Worm (Caenorhabditis elegans): ENCODE results near the gene nhr-131.

ce11 chrV:474516-474915 lies 19.7 kb upstream of the nhr-131 start, which contains the start of gene nhr-99:
- no peak for TF ChIP-seq lag-1 (GFP tag; IDR thresholded peaks at IDR 0.05)
- TF ChIP-seq egl-18 (GFP tag; IDR thresholded peaks at IDR 0.05): no peak
- no peak for TF ChIP-seq rcor-1 (GFP tag; IDR thresholded peaks at IDR 0.05)
- TF ChIP-seq snpc-4 (GFP tag; optimal IDR thresholded peaks at IDR 0.05): no peak
- no peak for TF ChIP-seq snpc-4 (tag; optimal IDR thresholded peaks at IDR 0.05)
- no peak for TF ChIP-seq pha-4 (tag; optimal IDR thresholded peaks at IDR 0.05)
- TF ChIP-seq dpl-1 (GFP tag; optimal IDR thresholded peaks at IDR 0.05): no peak
- TF ChIP-seq nhr-179 (tag; optimal IDR thresholded peaks at IDR 0.05): no peak
- no peak for TF ChIP-seq unc-130 (GFP tag; optimal IDR thresholded peaks at IDR 0.05)
